Worm (Caenorhabditis elegans) whole organism, L4 larva: ENCODE data around the gene srv-3.
A peak's percentile ranks its signal among the peaks of the same experiment; 100 is the strongest.
"Not testable (repeated sequence)": the region's sequence is repeated elsewhere in the genome, so short reads cannot be mapped to it uniquely, and the experiment has no call there.

Experiments
- D1046.2 ChIP-seq: fragments of 200-800 bp; sonication (Bioruptor generic); IDR thresholded peaks from 2 replicates; pipeline ENCODE4 v1.3.6; 2022; ENCODE audit warnings: missing genetic modification characterization, missing compliant biosample characterization
- Y105C5A.15 ChIP-seq: fragments of 200-800 bp; sonication (Bioruptor generic); IDR thresholded peaks from 2 replicates; pipeline ENCODE4 v1.3.6; 2022; ENCODE audit warnings: missing genetic modification characterization, missing compliant biosample characterization
- Y75B8A.6 ChIP-seq: fragments of 200-800 bp; sonication (Bioruptor generic); IDR thresholded peaks from 2 replicates; pipeline ENCODE4 v1.3.6; 2022; ENCODE audit warnings: missing genetic modification reagents, missing genetic modification characterization, missing compliant biosample characterization
- aha-1 ChIP-seq: fragments of 150-350 bp; peaks from one replicate; lab custom pipeline; 2014; ENCODE audit warnings: missing biosample characterization, missing genetic modification characterization
- aly-2 ChIP-seq: sonication (generic microtip); optimal IDR thresholded peaks from 2 replicates; lab custom pipeline; 2018; ENCODE audit warnings: missing biosample characterization, missing genetic modification characterization
- arid-1 ChIP-seq: fragments of 200-800 bp; sonication (Bioruptor generic); conservative IDR thresholded peaks from 2 replicates; pipeline ENCODE4 v1.3.6; 2022; ENCODE audit warnings: missing genetic modification reagents, missing genetic modification characterization, missing compliant biosample characterization
- attf-4 ChIP-seq: sonication (generic microtip); optimal IDR thresholded peaks from 3 replicates; lab custom pipeline; 2017; ENCODE audit warnings: missing biosample characterization, missing genetic modification characterization
- ceh-82 ChIP-seq: sonication (generic microtip); optimal IDR thresholded peaks from 2 replicates; lab custom pipeline; 2017; ENCODE audit warnings: missing biosample characterization, missing genetic modification characterization
- daf-19 ChIP-seq: fragments of 200-800 bp; sonication (Bioruptor generic); conservative IDR thresholded peaks from 2 replicates; pipeline ENCODE4 v1.3.6; 2022; ENCODE audit warnings: missing genetic modification characterization, missing compliant biosample characterization
- dmd-6 ChIP-seq: fragments of 200-800 bp; sonication (Bioruptor generic); IDR thresholded peaks from 2 replicates; pipeline ENCODE4 v1.3.6; 2022; ENCODE audit warnings: missing genetic modification reagents, missing genetic modification characterization, missing compliant biosample characterization
- dmd-8 ChIP-seq: fragments of 200-800 bp; sonication (Bioruptor generic); IDR thresholded peaks from 2 replicates; pipeline ENCODE4 v1.3.6; 2022; ENCODE audit warnings: missing genetic modification characterization, missing compliant biosample characterization
- duxl-1 ChIP-seq: sonication (generic microtip); optimal IDR thresholded peaks from 2 replicates; lab custom pipeline; 2016; ENCODE audit warnings: mild to moderate bottlenecking, missing genetic modification characterization, moderate library complexity, missing compliant biosample characterization; ENCODE audit not compliant: poor library complexity
- hlh-30 ChIP-seq: sonication (generic microtip); optimal IDR thresholded peaks from 2 replicates; lab custom pipeline; 2017; ENCODE audit warnings: antibody characterized with exemption, mild to moderate bottlenecking, missing genetic modification characterization, missing compliant biosample characterization; ENCODE audit not compliant: insufficient read depth
- jun-1 ChIP-seq: fragments of 150-350 bp; optimal IDR thresholded peaks from 2 replicates; lab custom pipeline; 2014; ENCODE audit warnings: missing biosample characterization, missing genetic modification reagents, missing genetic modification characterization
- lim-7 ChIP-seq: fragments of 200-800 bp; sonication (Bioruptor generic); IDR thresholded peaks from 2 replicates; pipeline ENCODE4 v1.3.6; 2022; ENCODE audit warnings: missing genetic modification characterization, missing compliant biosample characterization
- lin-1 ChIP-seq: fragments of 200-800 bp; sonication (Bioruptor generic); IDR thresholded peaks from 2 replicates; pipeline ENCODE4 v1.3.6; 2022; ENCODE audit warnings: missing genetic modification reagents, missing genetic modification characterization, missing compliant biosample characterization
- lin-29 ChIP-seq: fragments of 200-800 bp; sonication (Bioruptor generic); IDR thresholded peaks from 2 replicates; pipeline ENCODE4 v1.3.6; 2022; ENCODE audit warnings: missing genetic modification reagents, missing genetic modification characterization, missing compliant biosample characterization
- lsy-2 ChIP-seq, 2 experiments: fragments of 150-350 bp in 1 of 2; sonication (generic microtip) in 1 of 2; optimal IDR thresholded peaks; 2 replicates each; lab custom pipeline; 2014 to 2017; ENCODE audit warnings: missing biosample characterization in 2 of 2, missing genetic modification characterization in 2 of 2
- madf-5 ChIP-seq, 2 experiments: fragments of 200-800 bp; sonication (Bioruptor generic); IDR thresholded peaks; 2 replicates each; pipeline ENCODE4 v1.3.6; 2022; ENCODE audit warnings: missing compliant biosample characterization in 2 of 2, missing genetic modification characterization in 2 of 2
- mep-1 ChIP-seq: fragments of 150-350 bp; sonication (generic microtip); optimal IDR thresholded peaks from 3 replicates; lab custom pipeline; 2014; ENCODE audit warnings: missing biosample characterization, missing genetic modification characterization
- mes-2 ChIP-seq: sonication (generic microtip); optimal IDR thresholded peaks from 2 replicates; lab custom pipeline; 2016; ENCODE audit warnings: missing genotype, mild to moderate bottlenecking, missing genetic modification characterization, missing compliant biosample characterization; ENCODE audit not compliant: poor library complexity, severe bottlenecking
- nhr-48 ChIP-seq: sonication (generic microtip); optimal IDR thresholded peaks from 2 replicates; lab custom pipeline; 2016; ENCODE audit warnings: mild to moderate bottlenecking, missing genetic modification characterization, missing compliant biosample characterization
- nhr-6 ChIP-seq: fragments of 150-350 bp; optimal IDR thresholded peaks from 2 replicates; lab custom pipeline; 2014; ENCODE audit warnings: missing biosample characterization, missing genetic modification characterization
- php-3 ChIP-seq: fragments of 200-800 bp; sonication (Bioruptor generic); IDR thresholded peaks from 2 replicates; pipeline ENCODE4 v1.3.6; 2022; ENCODE audit warnings: missing genetic modification reagents, missing genetic modification characterization, missing compliant biosample characterization
- pqm-1 ChIP-seq: sonication (generic microtip); optimal IDR thresholded peaks from 2 replicates; lab custom pipeline; 2017; ENCODE audit warnings: missing biosample characterization, missing genetic modification characterization
- saeg-2 ChIP-seq: fragments of 200-800 bp; sonication (Bioruptor generic); IDR thresholded peaks from 2 replicates; pipeline ENCODE4 v1.3.6; 2022; ENCODE audit warnings: missing genetic modification reagents, missing genetic modification characterization, missing compliant biosample characterization
- tag-97 ChIP-seq: fragments of 200-800 bp; sonication (Bioruptor generic); IDR thresholded peaks from 2 replicates; pipeline ENCODE4 v1.3.6; 2022; ENCODE audit warnings: missing genetic modification characterization, missing compliant biosample characterization
- unc-62 ChIP-seq, 3 experiments: fragments of 150-350 bp in 1 of 3; sonication (generic microtip); optimal IDR thresholded peaks in 2 of 3; peaks in 1 of 3; 1 replicate in 1 of 3; 2 replicates in 2 of 3; lab custom pipeline; 2014 to 2017; ENCODE audit warnings: missing biosample characterization in 3 of 3, missing genetic modification characterization in 3 of 3, missing genetic modification reagents in 3 of 3, missing genotype in 1 of 3
- zip-11 ChIP-seq: fragments of 200-800 bp; sonication (Bioruptor generic); IDR thresholded peaks from 2 replicates; pipeline ENCODE4 v1.3.6; 2022; ENCODE audit warnings: missing genetic modification characterization, missing compliant biosample characterization
- ztf-11 ChIP-seq: fragments of 150-350 bp; optimal IDR thresholded peaks from 2 replicates; lab custom pipeline; 2014; ENCODE audit warnings: missing biosample characterization, missing genetic modification characterization

srv-3 gene

DNA sequence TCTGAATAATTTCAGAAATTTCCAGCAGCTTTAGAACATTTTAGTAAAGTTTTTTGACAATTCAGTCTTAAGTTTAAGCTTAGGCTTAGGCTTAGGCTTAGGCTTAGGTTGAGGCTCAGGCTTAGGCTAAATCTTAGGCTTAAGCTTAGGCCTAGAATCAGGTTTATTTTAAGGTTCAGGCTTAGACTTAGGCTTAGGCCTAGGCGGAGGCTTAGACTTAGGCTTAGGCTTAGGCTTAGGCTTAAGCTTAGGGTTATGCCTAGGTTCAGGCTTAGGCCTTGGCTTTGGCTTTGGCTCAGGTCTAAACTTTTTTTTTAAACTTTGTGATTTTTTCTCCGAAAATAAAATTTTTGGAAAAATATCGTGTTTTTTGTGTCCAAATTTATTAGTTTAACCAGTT, 9.9 kb upstream of the srv-3 start:
- TF ChIP-seq attf-4 (tag; lab: Kevin White, UChicago) (no peak), dmd-6 (GFP tag; lab: Robert Waterston, UW) (no peak), ceh-82 (tag; lab: Kevin White, UChicago) (no peak), madf-5 (GFP tag; IDR thresholded peaks at IDR 0.05; lab: Robert Waterston, UW) (no peak), tag-97 (GFP tag; lab: Robert Waterston, UW) (no peak), arid-1 (no peak), jun-1 (no peak), mep-1 (tag; lab: Kevin White, UChicago) (no peak), zip-11 (no peak), lim-7 (GFP tag; lab: Robert Waterston, UW) (no peak), D1046.2 (GFP tag; lab: Robert Waterston, UW) (no peak), lin-1 (no peak), dmd-8 (GFP tag; lab: Robert Waterston, UW) (no peak), Y105C5A.15 (no peak), ztf-11 (tag; lab: Kevin White, UChicago) (no peak), Y75B8A.6 (GFP tag; lab: Robert Waterston, UW) (no peak), saeg-2 (GFP tag; lab: Robert Waterston, UW) (no peak)
- TF ChIP-seq, all 104 proteins: peak for 0

DNA sequence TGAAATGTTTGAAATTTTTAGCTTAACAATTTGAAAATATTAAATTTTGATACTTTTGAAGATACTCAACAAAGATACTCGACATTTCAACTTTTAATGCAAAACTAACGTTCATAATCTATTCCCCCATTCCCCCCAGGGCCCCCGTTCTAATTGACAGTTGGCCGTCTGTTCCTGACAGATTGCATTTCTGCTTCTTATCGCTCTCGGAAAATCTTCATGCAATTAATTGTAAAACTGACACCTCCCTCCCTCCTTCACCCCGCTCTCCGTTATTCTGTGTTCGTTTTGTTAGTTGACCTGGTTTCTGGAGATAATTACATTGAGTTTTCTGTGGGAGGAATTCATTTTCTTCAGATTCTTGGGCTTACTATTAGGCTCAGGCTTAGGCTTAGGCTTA, 9.2 kb upstream of the srv-3 start:
- TF ChIP-seq dmd-6 (GFP tag; lab: Robert Waterston, UW) (peak; percentile 18; the same call in 1 of the 2 replicates), duxl-1 (tag; lab: Kevin White, UChicago) (no peak), hlh-30 (tag; lab: Kevin White, UChicago) (no peak), Y75B8A.6 (GFP tag; lab: Robert Waterston, UW) (no peak), pqm-1 (tag; lab: Kevin White, UChicago) (no peak), zip-11 (no peak), aly-2 (tag; lab: Kevin White, UChicago) (no peak), daf-19 (GFP tag; lab: Robert Waterston, UW) (no peak), lin-1 (no peak)

DNA sequence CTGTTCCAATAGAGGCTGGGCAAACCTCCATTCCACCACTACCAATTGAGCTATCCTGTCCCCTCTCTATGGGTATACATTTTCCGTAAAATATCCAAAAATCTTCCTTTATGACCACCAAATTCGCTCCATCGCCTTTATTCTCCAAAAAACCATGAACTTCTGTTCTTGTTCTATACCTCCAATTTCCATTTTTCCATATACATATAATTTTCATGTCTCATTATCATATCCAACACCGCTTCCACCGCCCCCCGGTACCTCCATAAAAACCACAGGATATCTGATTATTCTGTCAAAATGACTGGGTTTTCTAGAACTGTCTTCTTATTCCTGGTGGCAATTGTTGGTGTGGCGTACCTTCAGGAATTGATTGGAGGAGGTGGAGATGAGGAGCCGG, 7.1 kb upstream of the srv-3 start, which contains the start of gene Y43F8C.17:
Gene Y43F8C.17 (plus strand): TSS at position 301 of the 400 bp plus-strand sequence.
- peak in 1 of 2 experiments; percentile 12 for TF ChIP-seq unc-62 (GFP tag; optimal IDR thresholded peaks at IDR 0.05 in 1 of 2; lab: Kevin White, UChicago)
- TF ChIP-seq unc-62 (tag; optimal IDR thresholded peaks at IDR 0.05; lab: Kevin White, UChicago): no peak
- no peak for TF ChIP-seq nhr-6 (tag; lab: Kevin White, UChicago)
- TF ChIP-seq mes-2 (tag; lab: Kevin White, UChicago): no peak

DNA sequence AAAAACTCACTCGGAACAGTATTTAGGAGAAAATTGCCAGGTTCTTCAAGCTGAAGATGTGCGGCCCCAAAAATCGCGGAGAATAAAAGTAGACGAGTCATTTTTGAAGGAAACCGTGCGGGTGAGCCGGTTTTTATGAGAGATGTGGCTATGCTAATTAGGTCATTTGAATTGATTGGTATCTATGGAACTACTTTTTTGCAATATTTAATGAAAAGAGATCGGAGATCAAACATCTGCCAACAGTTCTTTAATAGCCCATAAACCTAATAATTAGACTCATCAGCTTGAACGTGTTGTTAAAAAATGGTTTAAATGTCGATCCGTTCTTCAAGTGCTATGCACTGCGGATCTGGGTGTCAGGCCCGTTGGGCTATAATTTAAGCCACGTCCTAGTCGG, 6.7 kb upstream of the srv-3 start, which contains the start of gene Y43F8C.16:
Gene Y43F8C.16 (minus strand): TSS at position 101 of the 400 bp plus-strand sequence.
- no peak for TF ChIP-seq nhr-6 (tag; lab: Kevin White, UChicago)
- TF ChIP-seq aha-1 (tag; lab: Kevin White, UChicago): peak; percentile 9

DNA sequence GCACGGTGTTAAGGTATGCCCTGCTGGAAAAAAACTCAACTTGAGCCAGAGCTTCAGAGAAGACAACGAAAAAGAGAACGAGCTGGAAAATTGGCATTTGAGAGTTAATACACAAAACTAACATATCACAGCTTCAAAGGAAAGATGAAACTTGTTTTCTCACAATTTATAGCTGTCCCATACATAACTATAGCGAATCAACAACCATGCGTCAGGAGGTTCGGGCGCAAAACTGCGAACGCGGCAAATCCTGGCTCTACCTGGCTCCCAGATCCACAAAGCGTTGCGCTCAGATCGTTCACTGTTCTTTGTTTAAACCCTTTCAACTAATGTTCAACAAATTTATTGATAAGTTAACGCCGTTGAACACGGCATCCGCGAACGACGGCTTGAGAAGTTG, 2.9 kb upstream of the srv-3 start, which contains the start of gene Y43F8C.23:
Gene Y43F8C.23 (minus strand): TSS at position 101 of the 400 bp plus-strand sequence.
- TF ChIP-seq lin-29 (GFP tag; lab: Robert Waterston, UW); nhr-48 (tag; lab: Kevin White, UChicago); Y75B8A.6 (GFP tag; lab: Robert Waterston, UW): not testable (repeated sequence)

DNA sequence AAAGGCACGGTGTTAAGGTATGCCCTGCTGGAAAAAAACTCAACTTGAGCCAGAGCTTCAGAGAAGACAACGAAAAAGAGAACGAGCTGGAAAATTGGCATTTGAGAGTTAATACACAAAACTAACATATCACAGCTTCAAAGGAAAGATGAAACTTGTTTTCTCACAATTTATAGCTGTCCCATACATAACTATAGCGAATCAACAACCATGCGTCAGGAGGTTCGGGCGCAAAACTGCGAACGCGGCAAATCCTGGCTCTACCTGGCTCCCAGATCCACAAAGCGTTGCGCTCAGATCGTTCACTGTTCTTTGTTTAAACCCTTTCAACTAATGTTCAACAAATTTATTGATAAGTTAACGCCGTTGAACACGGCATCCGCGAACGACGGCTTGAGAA, 1.8 kb upstream of the srv-3 start, which contains the start of gene Y43F8C.15:
Gene Y43F8C.15 (minus strand): TSS at position 101 of the 400 bp plus-strand sequence.
- TF ChIP-seq lsy-2 (tag; optimal IDR thresholded peaks at IDR 0.05; lab: Kevin White, UChicago); saeg-2 (GFP tag; lab: Robert Waterston, UW); php-3: not testable (repeated sequence)
